Worm (Caenorhabditis elegans): ENCODE measurements around the gene sre-10.

DNA sequence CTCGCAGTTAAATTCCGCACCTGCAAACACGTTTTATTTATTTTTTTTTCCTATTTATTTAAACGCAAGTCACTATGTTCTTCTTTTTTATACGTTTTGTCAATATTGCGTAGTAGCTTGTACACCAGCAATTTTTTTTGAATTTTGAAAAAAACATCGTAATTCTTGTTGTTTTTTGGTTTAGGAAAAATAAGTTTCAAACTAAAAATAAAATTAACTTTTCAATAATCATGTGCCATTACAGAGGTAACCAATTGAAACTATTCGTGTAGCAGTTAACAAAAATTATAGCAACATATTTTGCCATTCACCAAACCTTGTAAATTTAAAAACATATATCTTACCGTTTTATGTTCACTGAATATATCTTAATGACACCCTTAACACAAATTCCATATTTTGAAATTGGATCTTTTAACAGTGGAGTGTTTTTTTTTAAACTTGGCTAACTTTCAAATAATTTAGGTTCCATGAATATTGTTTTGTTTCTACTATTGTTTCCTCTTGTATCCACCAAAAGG lies 9.1 kb upstream of the sre-10 start, which contains the start of gene lmd-5:
- no peak for TF ChIP-seq let-526 (GFP tag; IDR thresholded peaks at IDR 0.05)
- TF ChIP-seq ama-1 (optimal IDR thresholded peaks at IDR 0.05): no peak
- TF ChIP-seq ama-1 (GFP tag; optimal IDR thresholded peaks at IDR 0.05): no peak
- TF ChIP-seq dox-1 (GFP tag; IDR thresholded peaks at IDR 0.05): no peak
- no peak for TF ChIP-seq dpl-1 (GFP tag; optimal IDR thresholded peaks at IDR 0.05)
- TF ChIP-seq efl-1 (GFP tag; optimal IDR thresholded peaks at IDR 0.05): no peak

All from whole organism, young adult.